Fruit fly (Drosophila melanogaster) whole organism, adult: ENCODE results near the gene E5.

Experiments
- CG11617 ChIP-seq: fragments of 200-800 bp; sonication (Bioruptor generic); optimal IDR thresholded peaks from 2 replicates; lab custom pipeline; 2017; ENCODE audit warnings: mild to moderate bottlenecking, missing biosample characterization, missing genetic modification reagents, missing genetic modification characterization
- CG12768 ChIP-seq: fragments of 200-800 bp; sonication (Bioruptor generic); optimal IDR thresholded peaks from 2 replicates; lab custom pipeline; 2017; ENCODE audit warnings: missing biosample characterization, missing genetic modification characterization, mild to moderate bottlenecking, moderate library complexity, missing genetic modification reagents
- CG14711 ChIP-seq: fragments of 200-800 bp; sonication (Bioruptor generic); optimal IDR thresholded peaks from 2 replicates; lab custom pipeline; 2018; ENCODE audit warnings: missing biosample characterization, mild to moderate bottlenecking, missing genetic modification characterization, moderate library complexity
- CG1620 ChIP-seq: fragments of 200-800 bp; sonication (Bioruptor generic); optimal IDR thresholded peaks from 2 replicates; lab custom pipeline; 2016; ENCODE audit warnings: missing biosample characterization, missing genetic modification characterization
- CG33017 ChIP-seq: fragments of 200-800 bp; sonication (Bioruptor generic); optimal IDR thresholded peaks from 2 replicates; lab custom pipeline; 2018; ENCODE audit warnings: missing biosample characterization, mild to moderate bottlenecking, missing genetic modification characterization, moderate library complexity
- CG5204 ChIP-seq: fragments of 200-800 bp; sonication (Bioruptor generic); optimal IDR thresholded peaks from 2 replicates; lab custom pipeline; 2016; ENCODE audit warnings: missing biosample characterization, missing genetic modification characterization
- CG7045 ChIP-seq: fragments of 200-800 bp; sonication (Bioruptor generic); optimal IDR thresholded peaks from 2 replicates; lab custom pipeline; 2017; ENCODE audit warnings: missing biosample characterization, mild to moderate bottlenecking, missing genetic modification characterization
- CG7101 ChIP-seq: fragments of 200-800 bp; sonication (Bioruptor generic); optimal IDR thresholded peaks from 2 replicates; lab custom pipeline; 2018; ENCODE audit warnings: missing biosample characterization, mild to moderate bottlenecking, missing genetic modification characterization, moderate library complexity
- Clk ChIP-seq: fragments of 200-800 bp; sonication (Bioruptor generic); optimal IDR thresholded peaks from 2 replicates; lab custom pipeline; 2017; ENCODE audit warnings: missing biosample characterization, missing genetic modification characterization
- Crg-1 ChIP-seq: fragments of 200-800 bp; sonication (Bioruptor generic); optimal IDR thresholded peaks from 2 replicates; lab custom pipeline; 2016; ENCODE audit warnings: missing biosample characterization, missing genetic modification characterization
- Hr96 ChIP-seq: fragments of 200-800 bp; sonication (Bioruptor generic); optimal IDR thresholded peaks from 2 replicates; lab custom pipeline; 2016; ENCODE audit warnings: missing biosample characterization, missing genetic modification characterization
- Mnt ChIP-seq: fragments of 200-800 bp; sonication (Bioruptor generic); optimal IDR thresholded peaks from 2 replicates; lab custom pipeline; 2016; ENCODE audit warnings: missing biosample characterization, mild to moderate bottlenecking, missing genetic modification characterization
- bab1 ChIP-seq: fragments of 200-800 bp; sonication (Bioruptor generic); optimal IDR thresholded peaks from 3 replicates; lab custom pipeline; 2019; ENCODE audit warnings: missing biosample characterization, mild to moderate bottlenecking, missing genetic modification characterization, moderate library complexity
- cic ChIP-seq: fragments of 200-800 bp; sonication (Bioruptor generic); optimal IDR thresholded peaks from 2 replicates; lab custom pipeline; 2017; ENCODE audit warnings: missing biosample characterization, mild to moderate bottlenecking, missing genetic modification characterization, moderate library complexity
- cnc ChIP-seq, 2 experiments: fragments of >200 bp; optimal IDR thresholded peaks; 2 replicates each; lab custom pipeline; 2017
- kay ChIP-seq: fragments of 200-800 bp; sonication (Bioruptor generic); peaks from one replicate; lab custom pipeline; 2016; ENCODE audit warnings: missing biosample characterization, missing genetic modification characterization, borderline replicate concordance
- ovo ChIP-seq: fragments of 200-800 bp; sonication (Bioruptor generic); optimal IDR thresholded peaks from 2 replicates; lab custom pipeline; 2016; ENCODE audit warnings: missing biosample characterization, missing genetic modification characterization
- pad ChIP-seq: fragments of 200-800 bp; sonication (Bioruptor generic); optimal IDR thresholded peaks from 3 replicates; lab custom pipeline; 2017; ENCODE audit warnings: missing biosample characterization, missing genetic modification characterization, mild to moderate bottlenecking, moderate library complexity, missing genetic modification reagents
- tj ChIP-seq: fragments of 200-800 bp; sonication (Bioruptor generic); optimal IDR thresholded peaks from 3 replicates; lab custom pipeline; 2017; ENCODE audit warnings: missing biosample characterization, mild to moderate bottlenecking, missing genetic modification characterization, moderate library complexity
- toe ChIP-seq: fragments of 200-800 bp; sonication (Bioruptor generic); optimal IDR thresholded peaks from 2 replicates; lab custom pipeline; 2016; ENCODE audit warnings: missing biosample characterization, missing genetic modification characterization

The E5 gene

dm6 chr3R:13842532-13842931, 32.2 kb downstream of the E5 start:
- TF ChIP-seq Mnt (GFP tag; lab: Kevin White, UChicago), result no peak
- no peak for TF ChIP-seq ovo
- TF ChIP-seq CG5204, result no peak
- no peak for TF ChIP-seq cnc (optimal IDR thresholded peaks at IDR 0.05; lab: Kevin White, UChicago)
- TF ChIP-seq kay (GFP tag; lab: Kevin White, UChicago), result peak; percentile 12

DNA sequence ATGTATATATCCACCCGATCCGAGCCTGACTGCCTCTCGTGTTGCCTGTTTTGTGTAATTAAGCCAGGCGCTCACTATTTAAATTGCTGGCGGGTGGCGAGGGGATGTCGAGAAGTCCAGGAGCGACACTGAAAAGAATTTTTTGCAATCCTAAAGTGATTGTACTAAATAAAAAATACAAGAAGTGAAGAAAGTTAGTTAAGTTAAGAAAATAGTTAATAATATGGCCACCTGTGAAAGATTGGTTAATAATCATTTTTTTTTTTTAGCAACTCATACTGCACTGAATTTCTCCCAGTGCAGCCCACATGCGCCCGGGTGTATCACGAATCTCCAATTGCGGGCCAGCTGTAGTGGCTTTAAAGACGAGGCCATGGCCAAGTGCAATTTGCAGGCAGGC, 33.8 kb downstream of the E5 start:
- TF ChIP-seq CG1620 (no peak), Hr96 (no peak), CG7101 (tag; lab: Kevin White, UChicago) (no peak), tj (GFP tag; lab: Kevin White, UChicago) (no peak), pad (GFP tag; lab: Kevin White, UChicago) (no peak), ovo (no peak), Clk (GFP tag; lab: Kevin White, UChicago) (no peak), CG5204 (no peak), bab1 (GFP tag; lab: Kevin White, UChicago) (no peak), Mnt (GFP tag; lab: Kevin White, UChicago) (no peak), cic (GFP tag; lab: Kevin White, UChicago) (no peak), cnc (optimal IDR thresholded peaks at IDR 0.05; lab: Kevin White, UChicago) (no peak), CG12768 (GFP tag; lab: Kevin White, UChicago) (no peak), CG7045 (no peak), kay (GFP tag; lab: Kevin White, UChicago) (no peak)

DNA sequence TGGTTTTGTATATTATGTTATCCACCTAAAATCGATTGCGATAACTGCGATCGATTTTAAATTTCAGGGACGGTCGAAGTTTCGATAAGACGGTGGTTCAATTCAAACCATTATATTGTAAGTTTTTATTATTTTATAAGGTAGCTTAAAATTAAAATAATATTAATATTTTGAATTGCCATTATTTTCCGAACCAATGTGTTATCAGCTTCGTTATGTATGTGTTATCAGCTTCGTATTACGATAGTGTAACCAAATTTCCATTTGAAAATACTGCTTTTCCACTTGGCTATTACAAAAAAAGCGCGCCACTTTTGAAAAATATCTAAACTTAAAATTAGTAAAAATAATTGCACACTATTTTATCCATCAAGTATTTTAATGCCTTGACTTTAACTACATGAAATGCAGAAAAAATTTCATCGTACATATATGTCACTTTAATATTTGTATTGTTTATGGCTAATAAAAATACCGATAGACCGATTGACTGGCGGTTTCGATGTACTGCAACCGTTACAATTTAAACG, 34.8 kb downstream of the E5 start, which contains the start of gene CG31495:
Gene CG31495 (minus strand): TSS at position 52 of the 530 bp plus-strand sequence.
- no peak for TF ChIP-seq toe (GFP tag; lab: Kevin White, UChicago)
- no peak for TF ChIP-seq tj (GFP tag; lab: Kevin White, UChicago)
- TF ChIP-seq kay (GFP tag; lab: Kevin White, UChicago), result peak; percentile 71
- TF ChIP-seq CG12768 (GFP tag; lab: Kevin White, UChicago), result no peak
- TF ChIP-seq CG14711 (tag; lab: Kevin White, UChicago), result peak; percentile 19
- no peak for TF ChIP-seq CG1620
- TF ChIP-seq cic (GFP tag; lab: Kevin White, UChicago), result no peak
- no peak for TF ChIP-seq ovo
- no peak for TF ChIP-seq CG7101 (tag; lab: Kevin White, UChicago)
- TF ChIP-seq CG11617 (GFP tag; lab: Kevin White, UChicago), result no peak
- no peak for TF ChIP-seq CG7045
- TF ChIP-seq bab1 (GFP tag; lab: Kevin White, UChicago), result no peak
- TF ChIP-seq Clk (GFP tag; lab: Kevin White, UChicago), result no peak
- TF ChIP-seq cnc (optimal IDR thresholded peaks at IDR 0.05; lab: Kevin White, UChicago), result no peak
- TF ChIP-seq CG5204, result no peak
- TF ChIP-seq Mnt (GFP tag; lab: Kevin White, UChicago), result no peak
- TF ChIP-seq Crg-1 (GFP tag; lab: Kevin White, UChicago), result no peak

dm6 chr3R:13837807-13838206, 36.9 kb downstream of the E5 start, which contains the start of gene Nsf2:
Gene Nsf2 (minus strand): TSS chr3R:13837991.
- TF ChIP-seq cic (GFP tag; lab: Kevin White, UChicago) (peak; percentile 2), CG11617 (GFP tag; lab: Kevin White, UChicago) (no peak), cnc (optimal IDR thresholded peaks at IDR 0.05; lab: Kevin White, UChicago) (no peak), bab1 (GFP tag; lab: Kevin White, UChicago) (peak; percentile 42), Clk (GFP tag; lab: Kevin White, UChicago) (no peak), Crg-1 (GFP tag; lab: Kevin White, UChicago) (peak; percentile 3), CG33017 (tag; lab: Kevin White, UChicago) (no peak), CG5204 (no peak), tj (GFP tag; lab: Kevin White, UChicago) (no peak), CG7101 (tag; lab: Kevin White, UChicago) (peak; percentile 22), toe (GFP tag; lab: Kevin White, UChicago) (no peak), CG1620 (peak; percentile 5), pad (GFP tag; lab: Kevin White, UChicago) (no peak), CG7045 (no peak), CG14711 (tag; lab: Kevin White, UChicago) (peak; percentile 88)

DNA sequence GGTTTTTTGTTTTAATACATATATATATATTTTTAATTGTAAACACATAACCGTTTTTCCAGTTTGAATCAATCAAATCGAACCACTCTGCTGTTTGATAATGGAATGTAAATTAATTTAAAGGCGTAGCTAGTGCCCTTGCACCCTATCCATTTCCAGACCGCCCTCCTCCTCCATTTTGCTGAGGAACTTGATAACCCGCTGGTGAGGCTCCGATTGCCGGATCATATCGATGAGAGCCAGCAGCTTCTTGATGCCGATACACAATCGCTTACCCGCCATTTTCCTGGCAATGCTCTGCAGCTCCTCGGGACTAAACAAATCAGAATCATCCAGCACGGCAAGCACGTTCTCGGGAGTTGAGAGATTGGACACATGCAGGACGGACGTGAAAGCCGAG, 40.2 kb downstream of the E5 start:
- TF ChIP-seq Hr96 (no peak), bab1 (GFP tag; lab: Kevin White, UChicago) (no peak), CG33017 (tag; lab: Kevin White, UChicago) (no peak), kay (GFP tag; lab: Kevin White, UChicago) (no peak), Crg-1 (GFP tag; lab: Kevin White, UChicago) (no peak), CG5204 (no peak), CG11617 (GFP tag; lab: Kevin White, UChicago) (no peak), Clk (GFP tag; lab: Kevin White, UChicago) (no peak), pad (GFP tag; lab: Kevin White, UChicago) (no peak), cnc (optimal IDR thresholded peaks at IDR 0.05; lab: Kevin White, UChicago) (no peak), CG7045 (no peak), CG14711 (tag; lab: Kevin White, UChicago) (no peak), cic (GFP tag; lab: Kevin White, UChicago) (no peak), CG1620 (no peak), CG12768 (GFP tag; lab: Kevin White, UChicago) (no peak), ovo (no peak), CG7101 (tag; lab: Kevin White, UChicago) (no peak), Mnt (GFP tag; lab: Kevin White, UChicago) (no peak)

dm6 chr3R:13833515-13833914, 41.2 kb downstream of the E5 start:
- TF ChIP-seq CG11617 (GFP tag; lab: Kevin White, UChicago) (no peak), bab1 (GFP tag; lab: Kevin White, UChicago) (no peak), Clk (GFP tag; lab: Kevin White, UChicago) (no peak), Hr96 (no peak), pad (GFP tag; lab: Kevin White, UChicago) (no peak), Crg-1 (GFP tag; lab: Kevin White, UChicago) (no peak)
